Worm (Caenorhabditis elegans): ENCODE results near the gene clec-179.

The clec-179 gene

DNA sequence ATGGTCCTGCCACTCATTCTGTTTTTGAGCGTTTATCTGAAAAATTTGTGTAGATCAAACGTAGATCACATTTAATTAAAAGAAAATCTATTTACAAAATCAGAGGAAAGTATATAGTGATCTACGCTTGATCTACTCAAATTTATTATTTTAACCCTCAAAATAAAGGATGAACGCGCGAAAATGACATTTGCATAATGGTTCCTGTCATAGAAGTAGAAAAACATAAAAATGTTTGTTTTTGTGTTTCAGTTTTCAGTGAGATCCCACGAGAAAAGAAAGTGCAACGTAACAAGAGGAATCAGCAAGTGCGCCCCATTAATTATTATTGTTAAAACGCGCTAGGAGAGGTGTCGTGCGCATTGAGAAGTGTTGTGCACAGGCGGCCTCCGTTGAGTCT is 26.8 kb upstream of the clec-179 start:
- TF ChIP-seq zag-1 (tag; optimal IDR thresholded peaks at IDR 0.05) (no peak), tbx-2 (tag; optimal IDR thresholded peaks at IDR 0.05) (no peak), ceh-82 (tag; optimal IDR thresholded peaks at IDR 0.05) (no peak), ZK546.5 (tag; optimal IDR thresholded peaks at IDR 0.05) (no peak), jun-1 (tag; optimal IDR thresholded peaks at IDR 0.05) (no peak), snpc-4 (tag; optimal IDR thresholded peaks at IDR 0.05) (no peak), elt-2 (tag; optimal IDR thresholded peaks at IDR 0.05) (no peak), ceh-16 (tag; optimal IDR thresholded peaks at IDR 0.05) (no peak), fos-1 (tag; optimal IDR thresholded peaks at IDR 0.05) (no peak), fkh-10 (GFP tag; optimal IDR thresholded peaks at IDR 0.05) (no peak), aly-2 (tag; optimal IDR thresholded peaks at IDR 0.05) (no peak), nhr-12 (tag; optimal IDR thresholded peaks at IDR 0.05) (no peak), nhr-28 (tag; optimal IDR thresholded peaks at IDR 0.05) (no peak)

DNA sequence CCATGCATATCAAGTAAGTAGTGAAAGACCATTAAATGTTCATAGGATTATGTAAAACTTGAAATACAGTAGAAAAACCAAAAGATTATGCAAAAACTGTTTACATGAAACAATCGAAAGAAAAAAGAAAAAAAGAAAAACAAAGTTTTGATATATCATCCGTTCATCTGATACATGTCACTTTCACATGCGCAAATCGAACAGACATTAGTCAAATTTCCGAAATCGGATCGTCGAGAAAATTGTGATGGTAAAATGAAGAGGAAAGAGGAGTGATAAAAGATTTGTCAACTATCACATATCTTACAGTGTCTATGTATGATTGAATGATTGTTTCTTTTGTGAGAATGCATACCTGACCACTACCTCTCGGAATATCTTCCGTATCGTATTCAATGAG is 24.5 kb upstream of the clec-179 start:
- no peak for TF ChIP-seq ama-1 (optimal IDR thresholded peaks at IDR 0.05)
- TF ChIP-seq elt-3 (tag; optimal IDR thresholded peaks at IDR 0.05): no peak
- no peak for TF ChIP-seq nhr-25 (tag; optimal IDR thresholded peaks at IDR 0.05)

DNA sequence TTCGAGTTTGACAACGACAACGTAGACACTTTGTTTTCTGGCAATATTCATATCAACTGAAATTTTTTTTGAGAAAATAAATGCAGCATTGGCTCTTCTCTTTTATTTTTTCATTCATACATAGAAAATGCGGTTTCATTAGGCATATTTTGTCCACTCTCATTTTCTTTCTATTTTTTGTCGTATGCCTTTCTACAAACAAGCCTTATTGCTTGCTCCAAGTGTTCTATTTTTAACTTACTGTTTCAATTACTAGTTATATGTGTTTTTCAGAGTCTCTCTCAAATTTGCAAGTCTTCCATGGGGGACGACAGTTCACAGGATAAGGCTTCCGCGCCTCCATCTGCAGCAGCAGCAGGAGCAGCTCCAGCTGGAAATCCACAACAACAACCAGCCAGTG is 21.5 kb upstream of the clec-179 start, which contains the start of gene kcc-1:
Gene kcc-1, plus strand, starts transcription at position 301 of the 400 bp plus-strand sequence.
- no peak for TF ChIP-seq zag-1 (tag; optimal IDR thresholded peaks at IDR 0.05)
- no peak for TF ChIP-seq mdl-1 (tag; optimal IDR thresholded peaks at IDR 0.05)
- TF ChIP-seq nfya-1 (tag; optimal IDR thresholded peaks at IDR 0.05; ENCODE audit: insufficient read depth): no peak
- no peak for TF ChIP-seq skn-1 (tag; optimal IDR thresholded peaks at IDR 0.05)
- TF ChIP-seq nhr-23 (tag; optimal IDR thresholded peaks at IDR 0.05): no peak
- TF ChIP-seq nhr-12 (tag; optimal IDR thresholded peaks at IDR 0.05): no peak
- TF ChIP-seq nhr-25 (tag; optimal IDR thresholded peaks at IDR 0.05): no peak
- TF ChIP-seq ceh-82 (tag; optimal IDR thresholded peaks at IDR 0.05): no peak
- no peak for TF ChIP-seq tbx-2 (tag; optimal IDR thresholded peaks at IDR 0.05)
- no peak for TF ChIP-seq nhr-67 (tag; optimal IDR thresholded peaks at IDR 0.05)
- no peak for TF ChIP-seq ztf-4 (tag; optimal IDR thresholded peaks at IDR 0.05)
- TF ChIP-seq snpc-4 (tag; optimal IDR thresholded peaks at IDR 0.05): no peak

DNA sequence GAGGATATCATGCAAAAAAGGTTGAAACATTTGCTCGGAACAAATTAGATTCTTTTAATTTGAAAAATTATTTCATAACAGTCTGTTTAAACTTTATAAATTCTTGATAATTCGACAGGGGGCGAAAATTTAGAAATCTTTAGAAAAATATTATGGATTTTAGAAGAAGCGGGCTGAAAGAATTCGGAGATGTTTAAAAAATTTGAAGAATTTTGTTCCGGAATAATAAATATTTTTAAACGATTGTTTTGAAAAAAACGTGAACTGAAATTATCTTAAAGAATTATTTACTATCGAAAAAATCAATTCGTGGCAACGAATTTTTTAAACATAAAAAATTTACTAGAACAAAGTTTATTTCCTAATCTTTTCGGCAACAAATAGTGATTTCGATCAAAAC is 19.2 kb upstream of the clec-179 start, which contains the start of gene R13A1.3:
Gene R13A1.3, plus strand, starts transcription at position 301 of the 400 bp plus-strand sequence.
- TF ChIP-seq sea-2 (GFP tag; optimal IDR thresholded peaks at IDR 0.05): no peak
- TF ChIP-seq skn-1 (tag; optimal IDR thresholded peaks at IDR 0.05): no peak
- TF ChIP-seq elt-3 (tag; optimal IDR thresholded peaks at IDR 0.05): no peak
- TF ChIP-seq nhr-76 (tag; optimal IDR thresholded peaks at IDR 0.05): no peak
- TF ChIP-seq egl-27 (tag; optimal IDR thresholded peaks at IDR 0.05): no peak
- TF ChIP-seq fkh-2 (tag; optimal IDR thresholded peaks at IDR 0.05): no peak

DNA sequence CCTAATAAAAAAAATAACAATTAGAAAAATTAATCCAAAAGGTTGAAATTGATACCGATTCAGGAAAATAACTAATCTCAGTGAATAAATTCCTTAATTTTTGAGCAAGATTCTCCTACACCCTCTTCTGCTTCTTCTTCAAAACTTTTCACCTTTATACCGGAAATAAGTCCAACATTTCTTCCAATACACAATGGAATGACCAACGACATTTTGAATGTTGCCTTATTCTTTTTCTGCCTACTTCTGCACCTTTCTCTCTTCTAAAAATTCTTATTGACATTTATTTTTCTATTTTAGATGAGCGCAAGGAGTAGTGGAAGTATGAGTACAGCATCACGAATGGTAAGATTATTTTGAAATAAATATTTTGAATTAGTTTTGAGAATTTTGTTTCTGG is 12.4 kb upstream of the clec-179 start, which contains the start of gene unc-8:
Gene unc-8, plus strand, starts transcription at position 301 of the 400 bp plus-strand sequence.
- TF ChIP-seq ztf-4 (tag; optimal IDR thresholded peaks at IDR 0.05) (no peak), daf-12 (tag; optimal IDR thresholded peaks at IDR 0.05) (no peak), nhr-77 (tag; optimal IDR thresholded peaks at IDR 0.05) (no peak), mml-1 (tag; optimal IDR thresholded peaks at IDR 0.05) (no peak), elt-3 (tag; optimal IDR thresholded peaks at IDR 0.05) (no peak), skn-1 (tag; optimal IDR thresholded peaks at IDR 0.05) (no peak), nfya-1 (tag; optimal IDR thresholded peaks at IDR 0.05; ENCODE audit: insufficient read depth) (no peak), nhr-12 (tag; optimal IDR thresholded peaks at IDR 0.05) (no peak), egl-27 (tag; optimal IDR thresholded peaks at IDR 0.05) (no peak), jun-1 (tag; optimal IDR thresholded peaks at IDR 0.05) (no peak), nhr-28 (tag; optimal IDR thresholded peaks at IDR 0.05) (no peak), eor-1 (tag; optimal IDR thresholded peaks at IDR 0.05) (no peak), unc-62 (GFP tag; optimal IDR thresholded peaks at IDR 0.05) (no peak)

DNA sequence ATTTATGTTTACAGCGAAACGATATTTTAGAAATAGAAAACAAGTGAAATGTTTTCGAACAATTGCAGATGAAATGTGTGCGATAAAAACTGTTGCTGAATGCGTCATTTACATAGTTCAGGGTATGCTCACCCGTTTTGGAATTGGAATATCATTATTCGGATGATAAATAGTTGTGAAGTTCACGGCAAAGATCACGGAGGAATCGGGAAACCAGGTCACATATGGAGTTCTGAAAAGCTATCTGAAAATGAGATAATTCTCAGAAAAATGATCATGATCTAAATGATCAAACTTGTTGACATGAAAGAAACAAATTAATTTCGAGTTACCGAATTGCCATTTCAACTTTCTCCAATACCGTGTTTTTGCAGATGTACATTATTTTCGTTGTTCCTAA is 11.2 kb upstream of the clec-179 start, which contains the start of gene best-16:
Gene best-16, minus strand, starts transcription at position 101 of the 400 bp plus-strand sequence.
- TF ChIP-seq unc-62 (GFP tag; optimal IDR thresholded peaks at IDR 0.05): no peak
- TF ChIP-seq nhr-237 (tag; optimal IDR thresholded peaks at IDR 0.05): no peak
- TF ChIP-seq mml-1 (tag; optimal IDR thresholded peaks at IDR 0.05): no peak
- TF ChIP-seq nhr-11 (tag; optimal IDR thresholded peaks at IDR 0.05): no peak
- no peak for TF ChIP-seq skn-1 (tag; optimal IDR thresholded peaks at IDR 0.05)
- TF ChIP-seq elt-2 (tag; optimal IDR thresholded peaks at IDR 0.05): no peak
- TF ChIP-seq nhr-77 (tag; optimal IDR thresholded peaks at IDR 0.05): no peak
- TF ChIP-seq fkh-10 (GFP tag; optimal IDR thresholded peaks at IDR 0.05): no peak
- no peak for TF ChIP-seq snpc-4 (tag; optimal IDR thresholded peaks at IDR 0.05)
- TF ChIP-seq ZK546.5 (tag; optimal IDR thresholded peaks at IDR 0.05): no peak
- no peak for TF ChIP-seq pha-4 (tag; optimal IDR thresholded peaks at IDR 0.05)
- no peak for TF ChIP-seq ztf-4 (tag; optimal IDR thresholded peaks at IDR 0.05)
- TF ChIP-seq fos-1 (tag; optimal IDR thresholded peaks at IDR 0.05): no peak
- TF ChIP-seq nhr-76 (tag; optimal IDR thresholded peaks at IDR 0.05): no peak
- TF ChIP-seq ztf-11 (tag; optimal IDR thresholded peaks at IDR 0.05): no peak
- TF ChIP-seq R02D3.7 (tag; optimal IDR thresholded peaks at IDR 0.05): no peak
- TF ChIP-seq nhr-12 (tag; optimal IDR thresholded peaks at IDR 0.05): no peak
- no peak for TF ChIP-seq lsy-12 (tag; optimal IDR thresholded peaks at IDR 0.05)
- no peak for TF ChIP-seq hmg-11 (tag; optimal IDR thresholded peaks at IDR 0.05)

Measured in whole organism, L3 larva.